Worm (Caenorhabditis elegans) whole organism, L1 larva: ENCODE data around the gene F56H9.8.

Experiments
- alr-1 ChIP-seq: fragments of 200-800 bp; sonication (Bioruptor generic); optimal IDR thresholded peaks from 2 replicates; lab custom pipeline; 2018; ENCODE audit warnings: borderline replicate concordance, mild to moderate bottlenecking, missing genetic modification characterization, missing compliant biosample characterization
- nhr-28 ChIP-seq: fragments of 150-350 bp; optimal IDR thresholded peaks from 2 replicates; lab custom pipeline; 2014; ENCODE audit warnings: missing biosample characterization, missing genetic modification characterization
- nhr-77 ChIP-seq: fragments of 150-350 bp; optimal IDR thresholded peaks from 2 replicates; lab custom pipeline; 2014; ENCODE audit warnings: missing biosample characterization, missing genetic modification characterization
- pag-3 ChIP-seq: sonication (generic microtip); optimal IDR thresholded peaks from 2 replicates; lab custom pipeline; 2017; ENCODE audit warnings: missing genetic modification characterization, mild to moderate bottlenecking, missing compliant biosample characterization, antibody characterized with exemption, borderline replicate concordance; ENCODE audit not compliant: insufficient read depth
- skn-1 ChIP-seq: fragments of 150-350 bp; optimal IDR thresholded peaks from 2 replicates; lab custom pipeline; 2014; ENCODE audit warnings: missing biosample characterization, missing genetic modification characterization
- snpc-4 ChIP-seq: fragments of 150-350 bp; optimal IDR thresholded peaks from 2 replicates; lab custom pipeline; 2014; ENCODE audit warnings: missing biosample characterization, missing genetic modification characterization
- swsn-7 ChIP-seq: sonication (generic microtip); optimal IDR thresholded peaks from 2 replicates; lab custom pipeline; 2016; ENCODE audit warnings: missing genetic modification characterization, missing compliant biosample characterization
- ztf-11 ChIP-seq, 2 experiments: sonication (generic microtip); optimal IDR thresholded peaks; 2 replicates each; lab custom pipeline; 2016 to 2017; ENCODE audit warnings: missing genetic modification characterization in 2 of 2, missing biosample characterization in 1 of 2, missing compliant biosample characterization in 1 of 2

- TF ChIP-seq alr-1 (no peak), nhr-28 (tag; lab: Kevin White, UChicago) (no peak), swsn-7 (tag; lab: Kevin White, UChicago) (no peak), snpc-4 (no peak), nhr-77 (tag; lab: Kevin White, UChicago) (no peak), pag-3 (tag; lab: Kevin White, UChicago) (no peak), ztf-11 (tag; optimal IDR thresholded peaks at IDR 0.05; lab: Kevin White, UChicago) (no peak), skn-1 (tag; lab: Kevin White, UChicago) (no peak)
These were observed 50.6 kb downstream of the F56H9.8 start, which contains the start of gene parn-1 for ce11 chrV:12695155-12695554.
